Fruit fly (Drosophila melanogaster) whole organism, embryonic: ENCODE measurements around the gene unc-45.

ENCODE experiments used
- CG10462 ChIP-seq: fragments of 200-800 bp; sonication (Bioruptor generic); optimal IDR thresholded peaks from 2 replicates; lab custom pipeline; 2016; ENCODE audit warnings: missing biosample characterization, missing genetic modification characterization
- CG10543 ChIP-seq: fragments of 200-800 bp; sonication (Bioruptor generic); optimal IDR thresholded peaks from 3 replicates; lab custom pipeline; 2017; ENCODE audit warnings: missing biosample characterization, mild to moderate bottlenecking, missing genetic modification characterization, moderate library complexity
- CG11085 ChIP-seq: fragments of 200-800 bp; sonication (Bioruptor generic); IDR thresholded peaks from 2 replicates; pipeline ENCODE4 v1.3.6; 2022; ENCODE audit warnings: missing biosample characterization, missing genetic modification characterization
- CG12104 ChIP-seq: fragments of 200-800 bp; sonication (Bioruptor generic); optimal IDR thresholded peaks from 3 replicates; lab custom pipeline; 2016; ENCODE audit warnings: missing biosample characterization, missing genetic modification characterization
- CG12155 ChIP-seq: fragments of 200-800 bp; sonication (Bioruptor generic); optimal IDR thresholded peaks from 3 replicates; lab custom pipeline; 2016; ENCODE audit warnings: missing biosample characterization, missing genetic modification characterization
- CG12236 ChIP-seq: fragments of 200-800 bp; sonication (Bioruptor generic); optimal IDR thresholded peaks from 2 replicates; lab custom pipeline; 2016; ENCODE audit warnings: missing biosample characterization, missing genetic modification characterization
- CG13287 ChIP-seq: fragments of 200-800 bp; sonication (Bioruptor generic); IDR thresholded peaks from 2 replicates; pipeline ENCODE4 v1.3.6; 2022; ENCODE audit warnings: missing biosample characterization, missing genetic modification characterization; ENCODE audit not compliant: partially characterized antibody
- CG13296 ChIP-seq: fragments of 200-800 bp; sonication (Bioruptor generic); optimal IDR thresholded peaks from 3 replicates; lab custom pipeline; 2018; ENCODE audit warnings: missing biosample characterization, mild to moderate bottlenecking, missing genetic modification characterization
- CG13624 ChIP-seq: fragments of 200-800 bp; sonication (Bioruptor generic); optimal IDR thresholded peaks from 2 replicates; lab custom pipeline; 2016; ENCODE audit warnings: missing biosample characterization, missing genetic modification characterization
- CG14441 ChIP-seq: fragments of 200-800 bp; sonication (Bioruptor generic); IDR thresholded peaks from 2 replicates; pipeline ENCODE4 v1.3.6; 2022; ENCODE audit warnings: missing biosample characterization, missing genetic modification characterization
- CG15479 ChIP-seq: fragments of 200-800 bp; sonication (Bioruptor generic); optimal IDR thresholded peaks from 3 replicates; lab custom pipeline; 2019; ENCODE audit warnings: missing biosample characterization, mild to moderate bottlenecking, missing genetic modification characterization, moderate library complexity
- CG15514 ChIP-seq: fragments of 200-800 bp; sonication (Bioruptor generic); optimal IDR thresholded peaks from 3 replicates; lab custom pipeline; 2017; ENCODE audit warnings: missing biosample characterization, missing genetic modification characterization, mild to moderate bottlenecking, moderate library complexity, missing genetic modification reagents
- CG15601 ChIP-seq: fragments of 200-800 bp; sonication (Bioruptor generic); optimal IDR thresholded peaks from 3 replicates; lab custom pipeline; 2019; ENCODE audit warnings: missing biosample characterization, mild to moderate bottlenecking, missing genetic modification characterization, moderate library complexity
- CG17359 ChIP-seq: fragments of 200-800 bp; sonication (Bioruptor generic); optimal IDR thresholded peaks from 3 replicates; lab custom pipeline; 2018; ENCODE audit warnings: missing biosample characterization, mild to moderate bottlenecking, missing genetic modification characterization, moderate library complexity
- CG2875 ChIP-seq: fragments of 200-800 bp; sonication (Bioruptor generic); optimal IDR thresholded peaks from 2 replicates; lab custom pipeline; 2017; ENCODE audit warnings: missing biosample characterization, mild to moderate bottlenecking, missing genetic modification characterization, missing genetic modification reagents
- CG32532 ChIP-seq: fragments of 200-800 bp; sonication (Bioruptor generic); IDR thresholded peaks from 2 replicates; pipeline ENCODE4 v1.3.6; 2022; ENCODE audit warnings: missing biosample characterization, missing genetic modification characterization
- CG7839 ChIP-seq: fragments of 200-800 bp; sonication (Bioruptor generic); optimal IDR thresholded peaks from 3 replicates; lab custom pipeline; 2018; ENCODE audit warnings: missing biosample characterization, mild to moderate bottlenecking, missing genetic modification characterization, moderate library complexity
- CG7987 ChIP-seq: fragments of 200-800 bp; sonication (Bioruptor generic); optimal IDR thresholded peaks from 2 replicates; lab custom pipeline; 2018; ENCODE audit warnings: missing biosample characterization, mild to moderate bottlenecking, missing genetic modification characterization, moderate library complexity
- CG8924 ChIP-seq: fragments of 200-800 bp; optimal IDR thresholded peaks from 3 replicates; lab custom pipeline; 2019; ENCODE audit warnings: missing biosample characterization, mild to moderate bottlenecking, missing genetic modification characterization, moderate library complexity
- D19A ChIP-seq: fragments of 200-800 bp; optimal IDR thresholded peaks from 3 replicates; lab custom pipeline; 2019; ENCODE audit warnings: missing biosample characterization, mild to moderate bottlenecking, missing genetic modification characterization, moderate library complexity
- D19B ChIP-seq: fragments of 200-800 bp; sonication (Bioruptor generic); optimal IDR thresholded peaks from 2 replicates; lab custom pipeline; 2017; ENCODE audit warnings: missing biosample characterization, mild to moderate bottlenecking, missing genetic modification characterization
- Deaf1 ChIP-seq: fragments of 200-800 bp; optimal IDR thresholded peaks from 3 replicates; lab custom pipeline; 2019; ENCODE audit warnings: missing biosample characterization, mild to moderate bottlenecking, missing genetic modification characterization, moderate library complexity
- Doc2 ChIP-seq: fragments of 200-800 bp; sonication (Bioruptor generic); IDR thresholded peaks from 2 replicates; pipeline ENCODE4 v1.3.6; 2022; ENCODE audit warnings: missing biosample characterization, missing genetic modification characterization
- Eip74EF ChIP-seq, 2 experiments: fragments of 200-800 bp in 1 of 2; fragments of >200 bp in 1 of 2; sonication (Bioruptor generic) in 1 of 2; optimal IDR thresholded peaks; 2 replicates each; lab custom pipeline; 2017 to 2019; ENCODE audit warnings: missing biosample characterization in 2 of 2, missing genetic modification characterization in 2 of 2, mild to moderate bottlenecking in 1 of 2, moderate library complexity in 1 of 2
- H15 ChIP-seq: fragments of 200-800 bp; sonication (Bioruptor generic); IDR thresholded peaks from 3 replicates; pipeline ENCODE4 v1.3.6; 2022; ENCODE audit warnings: missing biosample characterization, missing genetic modification characterization
- H2.0 ChIP-seq: fragments of 200-800 bp; sonication (Bioruptor generic); IDR thresholded peaks from 2 replicates; pipeline ENCODE4 v1.3.6; 2022; ENCODE audit warnings: missing biosample characterization, missing genetic modification characterization
- HHEX ChIP-seq: fragments of 200-800 bp; sonication (Bioruptor generic); optimal IDR thresholded peaks from 3 replicates; lab custom pipeline; 2017; ENCODE audit warnings: missing biosample characterization, mild to moderate bottlenecking, missing genetic modification characterization, missing genetic modification reagents
- HLH4C ChIP-seq: fragments of 200-800 bp; sonication (Bioruptor generic); IDR thresholded peaks from 3 replicates; pipeline ENCODE4 v1.3.6; 2022; ENCODE audit warnings: missing biosample characterization, missing genetic modification characterization; ENCODE audit not compliant: partially characterized antibody
- HmgD ChIP-seq: fragments of 200-800 bp; sonication (Bioruptor generic); optimal IDR thresholded peaks from 3 replicates; lab custom pipeline; 2016; ENCODE audit warnings: missing biosample characterization, missing genetic modification characterization
- Med ChIP-seq: fragments of 200-800 bp; sonication (Bioruptor generic); peaks from one replicate; lab custom pipeline; 2016; ENCODE audit warnings: missing biosample characterization, missing genetic modification characterization, mild to moderate bottlenecking, inconsistent platforms, moderate library complexity
- Meics ChIP-seq: fragments of 200-800 bp; sonication (Bioruptor generic); optimal IDR thresholded peaks from 2 replicates; lab custom pipeline; 2017; ENCODE audit warnings: missing biosample characterization, mild to moderate bottlenecking, missing genetic modification characterization
- NK7.1 ChIP-seq: fragments of 200-800 bp; sonication (Bioruptor generic); optimal IDR thresholded peaks from 3 replicates; lab custom pipeline; 2016; ENCODE audit warnings: missing biosample characterization, missing genetic modification characterization
- Sin3A ChIP-seq: fragments of >200 bp; optimal IDR thresholded peaks from 2 replicates; lab custom pipeline; 2018
- Trl ChIP-seq, 3 experiments: fragments of >200 bp in 2 of 3; fragments of 200-800 bp in 1 of 3; sonication (Bioruptor generic) in 1 of 3; optimal IDR thresholded peaks; 2 replicates in 1 of 3; 3 replicates in 2 of 3; lab custom pipeline; 2016 to 2017; ENCODE audit warnings: missing biosample characterization in 1 of 3, missing genetic modification characterization in 1 of 3
- ase ChIP-seq: fragments of 200-800 bp; sonication (Bioruptor generic); IDR thresholded peaks from 3 replicates; pipeline ENCODE4 v1.3.6; 2022; ENCODE audit warnings: missing biosample characterization, missing genetic modification characterization
- bowl ChIP-seq: fragments of 200-800 bp; sonication (Bioruptor generic); IDR thresholded peaks from 2 replicates; pipeline ENCODE4 v1.3.6; 2022; ENCODE audit warnings: missing biosample characterization, missing genetic modification characterization
- ci ChIP-seq: fragments of 200-800 bp; sonication (Bioruptor generic); IDR thresholded peaks from 3 replicates; pipeline ENCODE4 v1.3.6; 2022; ENCODE audit warnings: missing biosample characterization, missing genetic modification characterization
- corto ChIP-seq: fragments of 200-800 bp; sonication (Bioruptor generic); optimal IDR thresholded peaks from 2 replicates; lab custom pipeline; 2016; ENCODE audit warnings: missing biosample characterization, mild to moderate bottlenecking, missing genetic modification characterization, moderate library complexity
- crol ChIP-seq: fragments of 200-800 bp; sonication (Bioruptor generic); IDR thresholded peaks from 2 replicates; pipeline ENCODE4 v1.3.6; 2022; ENCODE audit warnings: missing biosample characterization, missing genetic modification characterization
- crp ChIP-seq, 2 experiments: fragments of 200-800 bp; sonication (Bioruptor generic); optimal IDR thresholded peaks; 2 replicates in 1 of 2; 3 replicates in 1 of 2; lab custom pipeline; 2017; ENCODE audit warnings: missing biosample characterization in 2 of 2, missing genetic modification characterization in 2 of 2, mild to moderate bottlenecking in 1 of 2, moderate library complexity in 1 of 2
- en ChIP-seq: fragments of 200-800 bp; sonication (Bioruptor generic); optimal IDR thresholded peaks from 2 replicates; lab custom pipeline; 2016; ENCODE audit warnings: missing biosample characterization, missing genetic modification characterization
- fd64A ChIP-seq: fragments of 200-800 bp; sonication (Bioruptor generic); optimal IDR thresholded peaks from 3 replicates; lab custom pipeline; 2018; ENCODE audit warnings: missing biosample characterization, mild to moderate bottlenecking, missing genetic modification characterization
- lab ChIP-seq: fragments of 200-800 bp; sonication (Bioruptor generic); optimal IDR thresholded peaks from 3 replicates; lab custom pipeline; 2017; ENCODE audit warnings: missing biosample characterization, missing genetic modification characterization, mild to moderate bottlenecking, moderate library complexity, missing genetic modification reagents
- mam ChIP-seq: fragments of 200-800 bp; sonication (Bioruptor generic); optimal IDR thresholded peaks from 3 replicates; lab custom pipeline; 2016; ENCODE audit warnings: missing biosample characterization, missing genetic modification characterization
- odd ChIP-seq: fragments of 200-800 bp; sonication (Bioruptor generic); optimal IDR thresholded peaks from 2 replicates; lab custom pipeline; 2017; ENCODE audit warnings: missing biosample characterization, mild to moderate bottlenecking, missing genetic modification characterization
- run ChIP-seq: fragments of 200-800 bp; sonication (Bioruptor generic); optimal IDR thresholded peaks from 3 replicates; lab custom pipeline; 2018; ENCODE audit warnings: missing biosample characterization, mild to moderate bottlenecking, missing genetic modification characterization
- sd ChIP-seq: fragments of 200-800 bp; sonication (Bioruptor generic); optimal IDR thresholded peaks from 3 replicates; lab custom pipeline; 2018; ENCODE audit warnings: missing biosample characterization, mild to moderate bottlenecking, missing genetic modification characterization, moderate library complexity
- sens ChIP-seq: fragments of 200-800 bp; sonication (Bioruptor generic); peaks from one replicate; lab custom pipeline; 2016; ENCODE audit warnings: missing biosample characterization, missing genetic modification characterization
- sqz ChIP-seq: fragments of 200-800 bp; sonication (Bioruptor generic); optimal IDR thresholded peaks from 3 replicates; lab custom pipeline; 2018; ENCODE audit warnings: missing biosample characterization, mild to moderate bottlenecking, missing genetic modification characterization
- tin ChIP-seq: fragments of 200-800 bp; sonication (Bioruptor generic); optimal IDR thresholded peaks from 3 replicates; lab custom pipeline; 2016; ENCODE audit warnings: missing biosample characterization, missing genetic modification characterization
- zfh2 ChIP-seq: fragments of 200-800 bp; sonication (Bioruptor generic); optimal IDR thresholded peaks from 2 replicates; lab custom pipeline; 2016; ENCODE audit warnings: missing biosample characterization, missing genetic modification characterization

unc-45 gene

dm6 chr3R:7995722-7996121 is 37.4 kb upstream of the unc-45 start, which contains the start of gene Elovl7 (continued):
- TF ChIP-seq lab (GFP tag; lab: Kevin White, UChicago) (peak; percentile 18), odd (GFP tag; lab: Kevin White, UChicago) (no peak), bowl (GFP tag; lab: Robert Waterston, UW) (no peak), HmgD (GFP tag; lab: Kevin White, UChicago) (no peak), CG13624 (GFP tag; lab: Kevin White, UChicago) (peak; percentile 1), H15 (no peak), CG17359 (tag; lab: Kevin White, UChicago) (no peak), Deaf1 (peak; percentile 95), HLH4C (no peak), CG15479 (no peak), CG11085 (no peak), D19B (GFP tag; lab: Kevin White, UChicago) (no peak), sqz (GFP tag; lab: Kevin White, UChicago) (no peak), sd (tag; lab: Kevin White, UChicago) (no peak), CG12155 (GFP tag; lab: Kevin White, UChicago) (no peak), CG15601 (tag; lab: Kevin White, UChicago) (no peak), CG13296 (GFP tag; lab: Kevin White, UChicago) (peak; percentile 17), Eip74EF (GFP tag; optimal IDR thresholded peaks at IDR 0.05; lab: Kevin White, UChicago) (peak in 1 of 2 experiments; percentile 17), Trl (optimal IDR thresholded peaks at IDR 0.05; lab: Kevin White, UChicago) (peak in 1 of 2 experiments; percentile 24), Trl (GFP tag; optimal IDR thresholded peaks at IDR 0.05; lab: Kevin White, UChicago) (no peak), ase (no peak), CG7839 (tag; lab: Kevin White, UChicago) (no peak), H2.0 (GFP tag; lab: Robert Waterston, UW) (no peak), CG7987 (GFP tag; lab: Kevin White, UChicago) (no peak), sens (no peak), CG32532 (GFP tag; lab: Robert Waterston, UW) (0 out of 2 replicates have a peak, but pooled peaks have one; percentile 12), CG12104 (GFP tag; lab: Kevin White, UChicago) (no peak), CG2875 (GFP tag; lab: Kevin White, UChicago) (no peak), CG15514 (GFP tag; lab: Kevin White, UChicago) (no peak), run (tag; lab: Kevin White, UChicago) (no peak), en (no peak), CG10462 (GFP tag; lab: Kevin White, UChicago) (no peak), mam (no peak), fd64A (GFP tag; lab: Kevin White, UChicago) (no peak), CG10543 (GFP tag; lab: Kevin White, UChicago) (peak; percentile 27), CG14441 (GFP tag; lab: Robert Waterston, UW) (no peak), Sin3A (lab: Kevin White, UChicago) (no peak), crp (GFP tag; optimal IDR thresholded peaks at IDR 0.05; lab: Kevin White, UChicago) (no peak), Med (GFP tag; lab: Kevin White, UChicago) (peak; percentile 83), NK7.1 (GFP tag; lab: Kevin White, UChicago) (no peak), crol (no peak), Doc2 (GFP tag; lab: Robert Waterston, UW) (no peak), zfh2 (no peak), CG8924 (tag; lab: Kevin White, UChicago) (no peak), corto (GFP tag; lab: Kevin White, UChicago) (no peak), D19A (tag; lab: Kevin White, UChicago) (no peak), HHEX (GFP tag; lab: Kevin White, UChicago) (no peak), Meics (GFP tag; lab: Kevin White, UChicago) (no peak), tin (GFP tag; lab: Kevin White, UChicago) (no peak), CG13287 (GFP tag; lab: Robert Waterston, UW) (peak; percentile 37; the same call in 1 of the 2 replicates), CG12236 (GFP tag; lab: Kevin White, UChicago) (no peak), ci (GFP tag; lab: Robert Waterston, UW) (0 out of 3 replicates have a peak, but pooled peaks have one; percentile 47)
